Fruit fly (Drosophila melanogaster) whole organism, embryonic: ENCODE data around the gene CG31089.

ENCODE experiments used
- Ada2b ChIP-seq: fragments of 200-800 bp; sonication (Bioruptor generic); IDR thresholded peaks from 2 replicates; pipeline ENCODE4 v1.3.6; 2022; ENCODE audit warnings: missing biosample characterization, missing genetic modification characterization
- Bgb ChIP-seq: fragments of 200-800 bp; sonication (Bioruptor generic); IDR thresholded peaks from 2 replicates; pipeline ENCODE4 v1.3.6; 2022; ENCODE audit warnings: missing biosample characterization, missing genetic modification characterization; ENCODE audit not compliant: partially characterized antibody
- BtbVII ChIP-seq: fragments of 200-800 bp; sonication (Bioruptor generic); optimal IDR thresholded peaks from 3 replicates; lab custom pipeline; 2017; ENCODE audit warnings: missing biosample characterization, mild to moderate bottlenecking, missing genetic modification characterization
- CG10959 ChIP-seq: fragments of 200-800 bp; sonication (Bioruptor generic); IDR thresholded peaks from 2 replicates; pipeline ENCODE4 v1.3.6; 2022; ENCODE audit warnings: missing biosample characterization, missing genetic modification characterization
- CG11560 ChIP-seq: fragments of 200-800 bp; sonication (Bioruptor generic); IDR thresholded peaks from 3 replicates; pipeline ENCODE4 v1.3.6; 2022; ENCODE audit warnings: missing biosample characterization, missing genetic modification characterization
- CG11696 ChIP-seq: fragments of 200-800 bp; sonication (Bioruptor generic); IDR thresholded peaks from 2 replicates; pipeline ENCODE4 v1.3.6; 2022; ENCODE audit warnings: missing biosample characterization, missing genetic modification characterization
- CG1233 ChIP-seq: fragments of 200-800 bp; sonication (Bioruptor generic); optimal IDR thresholded peaks from 4 replicates; lab custom pipeline; 2018; ENCODE audit warnings: missing biosample characterization, mild to moderate bottlenecking, missing genetic modification characterization
- CG13424 ChIP-seq: fragments of 200-800 bp; sonication (Bioruptor generic); optimal IDR thresholded peaks from 2 replicates; lab custom pipeline; 2019; ENCODE audit warnings: missing biosample characterization, mild to moderate bottlenecking, missing genetic modification characterization, moderate library complexity
- CG1529 ChIP-seq: fragments of 200-800 bp; sonication (Bioruptor generic); optimal IDR thresholded peaks from 3 replicates; lab custom pipeline; 2018; ENCODE audit warnings: missing biosample characterization, missing genetic modification characterization
- CG17612 ChIP-seq: fragments of 200-800 bp; sonication (Bioruptor generic); IDR thresholded peaks from 2 replicates; pipeline ENCODE4 v1.3.6; 2022; ENCODE audit warnings: missing biosample characterization, missing genetic modification characterization
- CG18619 ChIP-seq: fragments of 200-800 bp; sonication (Bioruptor generic); optimal IDR thresholded peaks from 3 replicates; lab custom pipeline; 2017; ENCODE audit warnings: missing biosample characterization, mild to moderate bottlenecking, missing genetic modification characterization
- CG2129 ChIP-seq: fragments of 200-800 bp; sonication (Bioruptor generic); IDR thresholded peaks from 2 replicates; pipeline ENCODE4 v1.3.6; 2022; ENCODE audit warnings: missing biosample characterization, missing genetic modification characterization; ENCODE audit not compliant: partially characterized antibody
- CG2875 ChIP-seq: fragments of 200-800 bp; sonication (Bioruptor generic); optimal IDR thresholded peaks from 2 replicates; lab custom pipeline; 2017; ENCODE audit warnings: missing biosample characterization, mild to moderate bottlenecking, missing genetic modification characterization, missing genetic modification reagents
- CG31388 ChIP-seq: fragments of 200-800 bp; sonication (Bioruptor generic); optimal IDR thresholded peaks from 2 replicates; lab custom pipeline; 2016; ENCODE audit warnings: missing biosample characterization, missing genetic modification characterization
- CG33557 ChIP-seq: fragments of 200-800 bp; sonication (Bioruptor generic); optimal IDR thresholded peaks from 2 replicates; lab custom pipeline; 2019; ENCODE audit warnings: missing biosample characterization, mild to moderate bottlenecking, missing genetic modification characterization, moderate library complexity
- CG3995 ChIP-seq: fragments of 200-800 bp; sonication (Bioruptor generic); optimal IDR thresholded peaks from 3 replicates; lab custom pipeline; 2016; ENCODE audit warnings: missing biosample characterization, missing genetic modification characterization
- CG4707 ChIP-seq: fragments of 200-800 bp; sonication (Bioruptor generic); optimal IDR thresholded peaks from 2 replicates; lab custom pipeline; 2018; ENCODE audit warnings: missing biosample characterization, mild to moderate bottlenecking, missing genetic modification characterization, moderate library complexity
- CG4730 ChIP-seq: fragments of 200-800 bp; sonication (Bioruptor generic); IDR thresholded peaks from 2 replicates; pipeline ENCODE4 v1.3.6; 2022; ENCODE audit warnings: missing biosample characterization, missing genetic modification characterization
- CG4820 ChIP-seq: fragments of 200-800 bp; sonication (Bioruptor generic); optimal IDR thresholded peaks from 3 replicates; lab custom pipeline; 2016; ENCODE audit warnings: missing biosample characterization, missing genetic modification characterization
- CG5953 ChIP-seq: fragments of 200-800 bp; sonication (Bioruptor generic); IDR thresholded peaks from 2 replicates; pipeline ENCODE4 v1.3.6; 2022; ENCODE audit warnings: missing biosample characterization, missing genetic modification characterization
- CG6654 ChIP-seq: fragments of 200-800 bp; sonication (Bioruptor generic); optimal IDR thresholded peaks from 2 replicates; lab custom pipeline; 2017; ENCODE audit warnings: missing biosample characterization, mild to moderate bottlenecking, missing genetic modification characterization
- CG7839 ChIP-seq: fragments of 200-800 bp; sonication (Bioruptor generic); optimal IDR thresholded peaks from 3 replicates; lab custom pipeline; 2018; ENCODE audit warnings: missing biosample characterization, mild to moderate bottlenecking, missing genetic modification characterization, moderate library complexity
- CG7963 ChIP-seq: fragments of 200-800 bp; sonication (Bioruptor generic); IDR thresholded peaks from 3 replicates; pipeline ENCODE4 v1.3.6; 2022; ENCODE audit warnings: missing biosample characterization, missing genetic modification characterization; ENCODE audit not compliant: partially characterized antibody
- CTCF ChIP-seq: fragments of 200-800 bp; sonication (Bioruptor generic); optimal IDR thresholded peaks from 2 replicates; lab custom pipeline; 2017; ENCODE audit warnings: missing biosample characterization, mild to moderate bottlenecking, missing genetic modification characterization, moderate library complexity
- D19A ChIP-seq: fragments of 200-800 bp; optimal IDR thresholded peaks from 3 replicates; lab custom pipeline; 2019; ENCODE audit warnings: missing biosample characterization, mild to moderate bottlenecking, missing genetic modification characterization, moderate library complexity
- Doc2 ChIP-seq: fragments of 200-800 bp; sonication (Bioruptor generic); IDR thresholded peaks from 2 replicates; pipeline ENCODE4 v1.3.6; 2022; ENCODE audit warnings: missing biosample characterization, missing genetic modification characterization
- HHEX ChIP-seq: fragments of 200-800 bp; sonication (Bioruptor generic); optimal IDR thresholded peaks from 3 replicates; lab custom pipeline; 2017; ENCODE audit warnings: missing biosample characterization, mild to moderate bottlenecking, missing genetic modification characterization, missing genetic modification reagents
- HmgD ChIP-seq: fragments of 200-800 bp; sonication (Bioruptor generic); optimal IDR thresholded peaks from 3 replicates; lab custom pipeline; 2016; ENCODE audit warnings: missing biosample characterization, missing genetic modification characterization
- MESR4 ChIP-seq: fragments of 200-800 bp; sonication (Bioruptor generic); optimal IDR thresholded peaks from 2 replicates; lab custom pipeline; 2018; ENCODE audit warnings: missing biosample characterization, mild to moderate bottlenecking, missing genetic modification characterization, moderate library complexity
- Med ChIP-seq: fragments of 200-800 bp; sonication (Bioruptor generic); peaks from one replicate; lab custom pipeline; 2016; ENCODE audit warnings: missing biosample characterization, missing genetic modification characterization, mild to moderate bottlenecking, inconsistent platforms, moderate library complexity
- Sry-β ChIP-seq: fragments of 200-800 bp; sonication (Bioruptor generic); optimal IDR thresholded peaks from 2 replicates; lab custom pipeline; 2018; ENCODE audit warnings: missing biosample characterization, mild to moderate bottlenecking, missing genetic modification characterization, moderate library complexity
- Sry-δ ChIP-seq: fragments of 200-800 bp; sonication (Bioruptor generic); optimal IDR thresholded peaks from 2 replicates; lab custom pipeline; 2016; ENCODE audit warnings: missing biosample characterization, missing genetic modification characterization
- Trl ChIP-seq, 3 experiments: fragments of >200 bp in 2 of 3; fragments of 200-800 bp in 1 of 3; sonication (Bioruptor generic) in 1 of 3; optimal IDR thresholded peaks; 2 replicates in 1 of 3; 3 replicates in 2 of 3; lab custom pipeline; 2016 to 2017; ENCODE audit warnings: missing biosample characterization in 1 of 3, missing genetic modification characterization in 1 of 3
- Vsx1 ChIP-seq: fragments of 200-800 bp; sonication (Bioruptor generic); optimal IDR thresholded peaks from 2 replicates; lab custom pipeline; 2017; ENCODE audit warnings: missing biosample characterization, mild to moderate bottlenecking, missing genetic modification characterization, missing genetic modification reagents
- Xrp1 ChIP-seq: fragments of 200-800 bp; sonication (Bioruptor generic); IDR thresholded peaks from 2 replicates; pipeline ENCODE4 v1.3.6; 2022; ENCODE audit warnings: missing biosample characterization, missing genetic modification characterization
- ap ChIP-seq: fragments of 200-800 bp; sonication (Bioruptor generic); IDR thresholded peaks from 2 replicates; pipeline ENCODE4 v1.3.6; 2022; ENCODE audit warnings: missing biosample characterization, missing genetic modification characterization
- ase ChIP-seq: fragments of 200-800 bp; sonication (Bioruptor generic); IDR thresholded peaks from 3 replicates; pipeline ENCODE4 v1.3.6; 2022; ENCODE audit warnings: missing biosample characterization, missing genetic modification characterization
- chif ChIP-seq, 2 experiments: fragments of 200-800 bp; sonication (Bioruptor generic); optimal IDR thresholded peaks; 3 replicates each; lab custom pipeline; 2016; ENCODE audit warnings: missing biosample characterization in 2 of 2, missing genetic modification characterization in 2 of 2
- corto ChIP-seq: fragments of 200-800 bp; sonication (Bioruptor generic); optimal IDR thresholded peaks from 2 replicates; lab custom pipeline; 2016; ENCODE audit warnings: missing biosample characterization, mild to moderate bottlenecking, missing genetic modification characterization, moderate library complexity
- disco-r ChIP-seq: fragments of 200-800 bp; sonication (Bioruptor generic); optimal IDR thresholded peaks from 2 replicates; lab custom pipeline; 2016; ENCODE audit warnings: missing biosample characterization, missing genetic modification characterization
- ems ChIP-seq: fragments of 200-800 bp; sonication (Bioruptor generic); optimal IDR thresholded peaks from 3 replicates; lab custom pipeline; 2016; ENCODE audit warnings: missing biosample characterization, missing genetic modification characterization
- inv ChIP-seq: fragments of 200-800 bp; sonication (Bioruptor generic); IDR thresholded peaks from 2 replicates; pipeline ENCODE4 v1.3.6; 2022; ENCODE audit warnings: missing biosample characterization, missing genetic modification characterization; ENCODE audit not compliant: partially characterized antibody
- jigr1 ChIP-seq: fragments of 200-800 bp; sonication (Bioruptor generic); IDR thresholded peaks from 3 replicates; pipeline ENCODE4 v1.3.6; 2022; ENCODE audit warnings: missing biosample characterization, missing genetic modification characterization
- jumu ChIP-seq: fragments of 200-800 bp; sonication (Bioruptor generic); optimal IDR thresholded peaks from 3 replicates; lab custom pipeline; 2016; ENCODE audit warnings: missing biosample characterization, missing genetic modification characterization
- lmd ChIP-seq: fragments of 200-800 bp; sonication (Bioruptor generic); IDR thresholded peaks from 2 replicates; pipeline ENCODE4 v1.3.6; 2022; ENCODE audit warnings: missing biosample characterization, missing genetic modification characterization
- ranshi ChIP-seq: fragments of 200-800 bp; sonication (Bioruptor generic); IDR thresholded peaks from 2 replicates; pipeline ENCODE4 v1.3.6; 2022; ENCODE audit warnings: missing biosample characterization, missing genetic modification characterization
- tgo ChIP-seq: fragments of 200-800 bp; sonication (Bioruptor generic); IDR thresholded peaks from 3 replicates; pipeline ENCODE4 v1.3.6; 2022; ENCODE audit warnings: missing biosample characterization, missing genetic modification characterization
- tio ChIP-seq: fragments of 200-800 bp; sonication (Bioruptor generic); optimal IDR thresholded peaks from 2 replicates; lab custom pipeline; 2017; ENCODE audit warnings: missing biosample characterization, missing genetic modification characterization, inconsistent platforms
- usp ChIP-seq: fragments of >200 bp; optimal IDR thresholded peaks from 2 replicates; lab custom pipeline; 2017; ENCODE audit warnings: missing biosample characterization, missing genetic modification characterization
- vnd ChIP-seq: fragments of 200-800 bp; sonication (Bioruptor generic); IDR thresholded peaks from 3 replicates; pipeline ENCODE4 v1.3.6; 2022; ENCODE audit warnings: missing biosample characterization, missing genetic modification characterization; ENCODE audit not compliant: partially characterized antibody
- wdn ChIP-seq: fragments of 200-800 bp; sonication (Bioruptor generic); IDR thresholded peaks from 2 replicates; pipeline ENCODE4 v1.3.6; 2022; ENCODE audit warnings: missing biosample characterization, missing genetic modification characterization

The CG31089 gene

dm6 chr3R:25879324-25879766, 23.1 kb upstream of the CG31089 start (continued):
- peak; percentile 77 for TF ChIP-seq D19A (tag; lab: Kevin White, UChicago)
- no peak for TF ChIP-seq Bgb (GFP tag; lab: Robert Waterston, UW)
- TF ChIP-seq HmgD, result no peak
- TF ChIP-seq CG33557 (GFP tag; lab: Kevin White, UChicago), result no peak
- no peak for TF ChIP-seq corto (GFP tag; lab: Kevin White, UChicago)
- TF ChIP-seq CG17612 (GFP tag; lab: Robert Waterston, UW), result no peak
- peak; percentile 16 for TF ChIP-seq jumu (GFP tag; lab: Kevin White, UChicago)
- peak; percentile 96 for TF ChIP-seq Med
- TF ChIP-seq Trl (optimal IDR thresholded peaks at IDR 0.05; lab: Kevin White, UChicago), result no peak
- TF ChIP-seq Trl (GFP tag; optimal IDR thresholded peaks at IDR 0.05; lab: Kevin White, UChicago), result no peak
- TF ChIP-seq CG7963 (GFP tag; lab: Robert Waterston, UW), result no peak
- TF ChIP-seq CG6654 (GFP tag; lab: Kevin White, UChicago), result peak; percentile 55
- peak; percentile 18 for TF ChIP-seq MESR4 (GFP tag; lab: Kevin White, UChicago)
- TF ChIP-seq CG5953 (GFP tag; lab: Robert Waterston, UW), result peak; percentile 58
- TF ChIP-seq CG13424 (tag; lab: Kevin White, UChicago), result peak; percentile 86
- no peak for TF ChIP-seq CG31388
- no peak for TF ChIP-seq usp (GFP tag; lab: Kevin White, UChicago)
- peak; percentile 83 for TF ChIP-seq Xrp1
- peak; percentile 44 for TF ChIP-seq CG2875
- no peak for TF ChIP-seq wdn (GFP tag; lab: Robert Waterston, UW)
- peak; percentile 86 for TF ChIP-seq tgo (GFP tag; lab: Robert Waterston, UW)
- no peak for TF ChIP-seq disco-r (GFP tag; lab: Kevin White, UChicago)
- TF ChIP-seq CG11696, result no peak; the same call in 1 of the 2 replicates
- TF ChIP-seq CG1233 (GFP tag; lab: Kevin White, UChicago), result peak; percentile 34
- peak; percentile 72 for TF ChIP-seq ap (GFP tag; lab: Robert Waterston, UW)
- TF ChIP-seq HHEX (GFP tag; lab: Kevin White, UChicago), result peak; percentile 68
- TF ChIP-seq ems, result peak; percentile 50
- TF ChIP-seq Doc2 (GFP tag; lab: Robert Waterston, UW), result no peak
- no peak for TF ChIP-seq vnd (GFP tag; lab: Robert Waterston, UW)
- peak; percentile 60 for TF ChIP-seq CG18619
- peak; percentile 80 for TF ChIP-seq CG4820 (GFP tag; lab: Kevin White, UChicago)
- no peak for TF ChIP-seq inv
- peak; percentile 48 to 77 for TF ChIP-seq chif (GFP tag; optimal IDR thresholded peaks at IDR 0.05; lab: Kevin White, UChicago)
- TF ChIP-seq Ada2b (GFP tag; lab: Robert Waterston, UW), result peak; percentile 80
- TF ChIP-seq CTCF, result peak; percentile 52
- peak; percentile 74 for TF ChIP-seq CG4730 (GFP tag; lab: Robert Waterston, UW)
- no peak for TF ChIP-seq CG11560 (tag; lab: Robert Waterston, UW)
- TF ChIP-seq CG1529 (GFP tag; lab: Kevin White, UChicago), result peak; percentile 63
- TF ChIP-seq Vsx1 (GFP tag; lab: Kevin White, UChicago), result no peak
- TF ChIP-seq BtbVII, result no peak
- peak; percentile 4 for TF ChIP-seq Sry-β (GFP tag; lab: Kevin White, UChicago)
- no peak for TF ChIP-seq jigr1 (GFP tag; lab: Robert Waterston, UW)
- TF ChIP-seq CG10959 (GFP tag; lab: Robert Waterston, UW), result no peak; the same call in 1 of the 2 replicates
- no peak; the same call in 1 of the 2 replicates for TF ChIP-seq lmd (GFP tag; lab: Robert Waterston, UW)
- peak; percentile 61 for TF ChIP-seq CG4707 (GFP tag; lab: Kevin White, UChicago)
- TF ChIP-seq ranshi (GFP tag; lab: Robert Waterston, UW), result peak; percentile 85; the same call in 1 of the 2 replicates
- peak; percentile 90 for TF ChIP-seq CG7839 (tag; lab: Kevin White, UChicago)
- TF ChIP-seq tio (GFP tag; lab: Kevin White, UChicago), result peak; percentile 72
- TF ChIP-seq CG2129 (GFP tag; lab: Robert Waterston, UW), result no peak
- TF ChIP-seq CG3995, result no peak
- TF ChIP-seq Sry-δ, result peak; percentile 35
- peak; percentile 77 for TF ChIP-seq ase (GFP tag; lab: Robert Waterston, UW)
